Fruit fly (Drosophila melanogaster) whole organism, embryonic: ENCODE data around the gene Cdc42.

ENCODE experiments used
- Ada2b ChIP-seq: fragments of 200-800 bp; sonication (Bioruptor generic); IDR thresholded peaks from 2 replicates; pipeline ENCODE4 v1.3.6; 2022; ENCODE audit warnings: missing biosample characterization, missing genetic modification characterization
- BEAF-32 ChIP-seq: fragments of 200-800 bp; sonication (Bioruptor generic); optimal IDR thresholded peaks from 3 replicates; lab custom pipeline; 2017; ENCODE audit warnings: missing biosample characterization, missing genetic modification characterization, mild to moderate bottlenecking, moderate library complexity, missing genetic modification reagents
- CG10462 ChIP-seq: fragments of 200-800 bp; sonication (Bioruptor generic); optimal IDR thresholded peaks from 2 replicates; lab custom pipeline; 2016; ENCODE audit warnings: missing biosample characterization, missing genetic modification characterization
- CG10979 ChIP-seq: fragments of 200-800 bp; sonication (Bioruptor generic); optimal IDR thresholded peaks from 2 replicates; lab custom pipeline; 2018; ENCODE audit warnings: missing biosample characterization, mild to moderate bottlenecking, missing genetic modification characterization, moderate library complexity
- CG11085 ChIP-seq: fragments of 200-800 bp; sonication (Bioruptor generic); IDR thresholded peaks from 2 replicates; pipeline ENCODE4 v1.3.6; 2022; ENCODE audit warnings: missing biosample characterization, missing genetic modification characterization
- CG13775 ChIP-seq: fragments of 200-800 bp; sonication (Bioruptor generic); optimal IDR thresholded peaks from 3 replicates; lab custom pipeline; 2017; ENCODE audit warnings: missing biosample characterization, mild to moderate bottlenecking, missing genetic modification characterization
- CG1529 ChIP-seq: fragments of 200-800 bp; sonication (Bioruptor generic); optimal IDR thresholded peaks from 3 replicates; lab custom pipeline; 2018; ENCODE audit warnings: missing biosample characterization, missing genetic modification characterization
- CG1603 ChIP-seq: fragments of 200-800 bp; sonication (Bioruptor generic); optimal IDR thresholded peaks from 2 replicates; lab custom pipeline; 2019; ENCODE audit warnings: missing biosample characterization, mild to moderate bottlenecking, missing genetic modification characterization, moderate library complexity
- CG17912 ChIP-seq: fragments of 200-800 bp; sonication (Bioruptor generic); optimal IDR thresholded peaks from 2 replicates; lab custom pipeline; 2018; ENCODE audit warnings: missing biosample characterization, mild to moderate bottlenecking, missing genetic modification characterization
- CG2678 ChIP-seq: fragments of 200-800 bp; sonication (Bioruptor generic); optimal IDR thresholded peaks from 3 replicates; lab custom pipeline; 2019; ENCODE audit warnings: missing biosample characterization, mild to moderate bottlenecking, missing genetic modification characterization, moderate library complexity
- CG30431 ChIP-seq: fragments of 200-800 bp; sonication (Bioruptor generic); optimal IDR thresholded peaks from 2 replicates; lab custom pipeline; 2017; ENCODE audit warnings: missing biosample characterization, missing genetic modification characterization
- CG31224 ChIP-seq: fragments of 200-800 bp; sonication (Bioruptor generic); IDR thresholded peaks from 2 replicates; pipeline ENCODE4 v1.3.6; 2022; ENCODE audit warnings: missing biosample characterization, missing genetic modification characterization
- CG3407 ChIP-seq: fragments of 200-800 bp; sonication (Bioruptor generic); optimal IDR thresholded peaks from 2 replicates; lab custom pipeline; 2018; ENCODE audit warnings: missing biosample characterization, mild to moderate bottlenecking, missing genetic modification characterization
- CG4328 ChIP-seq: fragments of 200-800 bp; sonication (Bioruptor generic); optimal IDR thresholded peaks from 3 replicates; lab custom pipeline; 2017; ENCODE audit warnings: missing biosample characterization, missing genetic modification reagents, missing genetic modification characterization
- CG4404 ChIP-seq: fragments of 200-800 bp; sonication (Bioruptor generic); IDR thresholded peaks from 2 replicates; pipeline ENCODE4 v1.3.6; 2022; ENCODE audit warnings: missing biosample characterization, missing genetic modification characterization
- CG5180 ChIP-seq: fragments of 200-800 bp; sonication (Bioruptor generic); optimal IDR thresholded peaks from 3 replicates; lab custom pipeline; 2017; ENCODE audit warnings: missing biosample characterization, missing genetic modification characterization, mild to moderate bottlenecking, moderate library complexity, missing genetic modification reagents
- CG6654 ChIP-seq: fragments of 200-800 bp; sonication (Bioruptor generic); optimal IDR thresholded peaks from 2 replicates; lab custom pipeline; 2017; ENCODE audit warnings: missing biosample characterization, mild to moderate bottlenecking, missing genetic modification characterization
- CG6791 ChIP-seq: fragments of 200-800 bp; sonication (Bioruptor generic); IDR thresholded peaks from 3 replicates; pipeline ENCODE4 v1.3.6; 2022; ENCODE audit warnings: missing biosample characterization, missing genetic modification characterization; ENCODE audit not compliant: partially characterized antibody
- CG9727 ChIP-seq: fragments of 200-800 bp; sonication (Bioruptor generic); optimal IDR thresholded peaks from 3 replicates; lab custom pipeline; 2017; ENCODE audit warnings: missing biosample characterization, mild to moderate bottlenecking, missing genetic modification characterization
- CG9797 ChIP-seq: fragments of 200-800 bp; sonication (Bioruptor generic); optimal IDR thresholded peaks from 3 replicates; lab custom pipeline; 2018; ENCODE audit warnings: missing biosample characterization, mild to moderate bottlenecking, missing genetic modification characterization
- CkIIα-i1 ChIP-seq: fragments of 200-800 bp; sonication (Bioruptor generic); IDR thresholded peaks from 2 replicates; pipeline ENCODE4 v1.3.6; 2022; ENCODE audit warnings: missing biosample characterization, missing genetic modification characterization
- D ChIP-seq, 2 experiments: fragments of 200-800 bp in 1 of 2; fragments of >200 bp in 1 of 2; sonication (Bioruptor generic) in 1 of 2; optimal IDR thresholded peaks; 2 replicates in 1 of 2; 3 replicates in 1 of 2; lab custom pipeline; 2017; ENCODE audit warnings: mild to moderate bottlenecking in 1 of 2, missing biosample characterization in 1 of 2, missing genetic modification characterization in 1 of 2, missing genetic modification reagents in 1 of 2
- Dll ChIP-seq: fragments of 200-800 bp; sonication (Bioruptor generic); IDR thresholded peaks from 4 replicates; pipeline ENCODE4 v1.3.6; 2022; ENCODE audit warnings: missing biosample characterization, missing genetic modification characterization; ENCODE audit not compliant: partially characterized antibody
- Dref ChIP-seq: fragments of 200-800 bp; sonication (Bioruptor generic); IDR thresholded peaks from 2 replicates; pipeline ENCODE4 v1.3.6; 2022; ENCODE audit warnings: missing biosample characterization, missing genetic modification characterization
- Drgx ChIP-seq: fragments of 200-800 bp; sonication (Bioruptor generic); IDR thresholded peaks from 2 replicates; pipeline ENCODE4 v1.3.6; 2022; ENCODE audit warnings: missing biosample characterization, missing genetic modification characterization
- Gug ChIP-seq: fragments of 200-800 bp; sonication (Bioruptor generic); IDR thresholded peaks from 4 replicates; pipeline ENCODE4 v1.3.6; 2022; ENCODE audit warnings: missing biosample characterization, missing genetic modification characterization
- HLH3B ChIP-seq: fragments of 200-800 bp; sonication (Bioruptor generic); IDR thresholded peaks from 2 replicates; pipeline ENCODE4 v1.3.6; 2022; ENCODE audit warnings: missing biosample characterization, missing genetic modification characterization
- HLH4C ChIP-seq: fragments of 200-800 bp; sonication (Bioruptor generic); IDR thresholded peaks from 3 replicates; pipeline ENCODE4 v1.3.6; 2022; ENCODE audit warnings: missing biosample characterization, missing genetic modification characterization; ENCODE audit not compliant: partially characterized antibody
- Hmx ChIP-seq: fragments of 200-800 bp; sonication (Bioruptor generic); optimal IDR thresholded peaks from 2 replicates; lab custom pipeline; 2016; ENCODE audit warnings: missing biosample characterization, missing genetic modification characterization
- Hr3 ChIP-seq: fragments of 200-800 bp; sonication (Bioruptor generic); optimal IDR thresholded peaks from 3 replicates; lab custom pipeline; 2016; ENCODE audit warnings: missing biosample characterization, missing genetic modification characterization
- Lpt ChIP-seq: fragments of >200 bp; optimal IDR thresholded peaks from 2 replicates; lab custom pipeline; 2018; ENCODE audit warnings: missing biosample characterization, missing genetic modification characterization
- MBD-R2 ChIP-seq: fragments of 200-800 bp; sonication (Bioruptor generic); IDR thresholded peaks from 2 replicates; pipeline ENCODE4 v1.3.6; 2022; ENCODE audit warnings: missing biosample characterization, missing genetic modification characterization
- Neu2 ChIP-seq: fragments of 200-800 bp; sonication (Bioruptor generic); optimal IDR thresholded peaks from 3 replicates; lab custom pipeline; 2016; ENCODE audit warnings: missing biosample characterization, missing genetic modification characterization, borderline replicate concordance
- Nf-YA ChIP-seq: fragments of 200-800 bp; sonication (Bioruptor generic); IDR thresholded peaks from 2 replicates; pipeline ENCODE4 v1.3.6; 2022; ENCODE audit warnings: missing biosample characterization, missing genetic modification characterization
- NfI ChIP-seq: fragments of 200-800 bp; sonication (Bioruptor generic); optimal IDR thresholded peaks from 3 replicates; lab custom pipeline; 2018; ENCODE audit warnings: missing biosample characterization, mild to moderate bottlenecking, missing genetic modification characterization, moderate library complexity
- Ptx1 ChIP-seq: fragments of 200-800 bp; sonication (Bioruptor generic); IDR thresholded peaks from 2 replicates; pipeline ENCODE4 v1.3.6; 2022; ENCODE audit warnings: missing biosample characterization, missing genetic modification characterization
- Ravus ChIP-seq: fragments of 200-800 bp; sonication (Bioruptor generic); IDR thresholded peaks from 2 replicates; pipeline ENCODE4 v1.3.6; 2022; ENCODE audit warnings: missing biosample characterization, missing genetic modification characterization
- bsh ChIP-seq, 2 experiments: fragments of 200-800 bp; sonication (Bioruptor generic); optimal IDR thresholded peaks; 2 replicates each; lab custom pipeline; 2017 to 2018; ENCODE audit warnings: mild to moderate bottlenecking in 2 of 2, missing biosample characterization in 2 of 2, missing genetic modification characterization in 2 of 2, moderate library complexity in 1 of 2
- danr ChIP-seq: fragments of 200-800 bp; sonication (Bioruptor generic); IDR thresholded peaks from 2 replicates; pipeline ENCODE4 v1.3.6; 2022; ENCODE audit warnings: missing biosample characterization, missing genetic modification characterization
- inv ChIP-seq: fragments of 200-800 bp; sonication (Bioruptor generic); IDR thresholded peaks from 2 replicates; pipeline ENCODE4 v1.3.6; 2022; ENCODE audit warnings: missing biosample characterization, missing genetic modification characterization; ENCODE audit not compliant: partially characterized antibody
- onecut ChIP-seq: fragments of 200-800 bp; sonication (Bioruptor generic); IDR thresholded peaks from 2 replicates; pipeline ENCODE4 v1.3.6; 2022; ENCODE audit warnings: missing biosample characterization, missing genetic modification characterization
- prd ChIP-seq, 3 experiments: fragments of >200 bp in 2 of 3; fragments of 200-800 bp in 1 of 3; sonication (Bioruptor generic) in 1 of 3; optimal IDR thresholded peaks in 2 of 3; IDR thresholded peaks in 1 of 3; 2 replicates in 2 of 3; 3 replicates in 1 of 3; pipeline versions ENCODE4 v1.3.6 to Lab custom; 2017 to 2022; ENCODE audit warnings: missing biosample characterization in 1 of 3, missing genetic modification characterization in 1 of 3
- sens ChIP-seq: fragments of 200-800 bp; sonication (Bioruptor generic); peaks from one replicate; lab custom pipeline; 2016; ENCODE audit warnings: missing biosample characterization, missing genetic modification characterization
- slp2 ChIP-seq: fragments of 200-800 bp; sonication (Bioruptor generic); optimal IDR thresholded peaks from 2 replicates; lab custom pipeline; 2016; ENCODE audit warnings: missing biosample characterization, missing genetic modification characterization
- vnd ChIP-seq: fragments of 200-800 bp; sonication (Bioruptor generic); IDR thresholded peaks from 3 replicates; pipeline ENCODE4 v1.3.6; 2022; ENCODE audit warnings: missing biosample characterization, missing genetic modification characterization; ENCODE audit not compliant: partially characterized antibody
- yki ChIP-seq: fragments of >200 bp; optimal IDR thresholded peaks from 3 replicates; lab custom pipeline; 2018

The Cdc42 gene

DNA sequence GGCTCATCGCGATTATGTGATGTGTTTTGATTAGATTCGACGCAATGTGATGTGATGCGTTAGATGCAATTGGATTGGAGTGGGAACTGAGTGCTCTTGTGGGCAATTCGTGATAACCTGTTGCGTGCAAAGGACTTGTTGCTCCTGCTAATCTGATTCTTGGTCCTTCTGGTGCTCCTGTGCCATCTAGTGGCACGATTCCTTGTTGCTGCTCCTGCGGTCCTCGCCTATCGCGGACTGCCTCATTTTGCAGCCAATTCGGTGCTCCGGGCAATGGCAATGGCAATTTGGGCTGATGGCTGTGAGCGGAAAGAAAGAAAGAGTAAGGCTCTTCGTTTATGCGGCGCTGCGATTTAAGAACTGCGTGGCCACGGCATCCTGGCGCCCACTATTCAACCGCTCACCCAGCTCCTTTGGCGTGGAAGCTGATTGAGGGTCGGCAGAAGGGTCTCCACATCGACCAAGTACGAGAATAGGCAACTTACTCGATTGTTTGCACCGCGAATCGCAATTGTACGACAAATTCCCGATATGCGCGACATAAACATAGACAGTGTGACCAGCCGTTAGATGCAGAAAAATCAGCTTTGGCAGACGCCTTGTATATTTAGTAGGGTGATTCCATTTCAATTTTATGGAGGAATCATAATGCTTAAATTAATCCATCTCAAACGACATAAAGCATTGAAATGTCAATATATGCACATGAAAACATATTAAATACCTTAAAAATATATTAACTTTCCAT is 3.8 kb upstream of the Cdc42 start, which contains the start of gene Mer (continued):
- TF ChIP-seq CG4404 (GFP tag; lab: Robert Waterston, UW) (peak; percentile 60), Ada2b (GFP tag; lab: Robert Waterston, UW) (peak; percentile 85), Gug (peak; percentile 65; the same call in 2 of the 4 replicates), Dll (no peak), CG5180 (GFP tag; lab: Kevin White, UChicago) (peak; percentile 63), Hr3 (GFP tag; lab: Kevin White, UChicago) (peak; percentile 65), Neu2 (peak; percentile 62), vnd (GFP tag; lab: Robert Waterston, UW) (no peak), CG6791 (GFP tag; lab: Robert Waterston, UW) (no peak), HLH4C (GFP tag; lab: Robert Waterston, UW) (no peak), CG31224 (peak; percentile 63), CG11085 (GFP tag; lab: Robert Waterston, UW) (0 out of 2 replicates have a peak, but pooled peaks have one; percentile 42), yki (peak; percentile 41)
- TF ChIP-seq, all 482 proteins: peak for 396

DNA sequence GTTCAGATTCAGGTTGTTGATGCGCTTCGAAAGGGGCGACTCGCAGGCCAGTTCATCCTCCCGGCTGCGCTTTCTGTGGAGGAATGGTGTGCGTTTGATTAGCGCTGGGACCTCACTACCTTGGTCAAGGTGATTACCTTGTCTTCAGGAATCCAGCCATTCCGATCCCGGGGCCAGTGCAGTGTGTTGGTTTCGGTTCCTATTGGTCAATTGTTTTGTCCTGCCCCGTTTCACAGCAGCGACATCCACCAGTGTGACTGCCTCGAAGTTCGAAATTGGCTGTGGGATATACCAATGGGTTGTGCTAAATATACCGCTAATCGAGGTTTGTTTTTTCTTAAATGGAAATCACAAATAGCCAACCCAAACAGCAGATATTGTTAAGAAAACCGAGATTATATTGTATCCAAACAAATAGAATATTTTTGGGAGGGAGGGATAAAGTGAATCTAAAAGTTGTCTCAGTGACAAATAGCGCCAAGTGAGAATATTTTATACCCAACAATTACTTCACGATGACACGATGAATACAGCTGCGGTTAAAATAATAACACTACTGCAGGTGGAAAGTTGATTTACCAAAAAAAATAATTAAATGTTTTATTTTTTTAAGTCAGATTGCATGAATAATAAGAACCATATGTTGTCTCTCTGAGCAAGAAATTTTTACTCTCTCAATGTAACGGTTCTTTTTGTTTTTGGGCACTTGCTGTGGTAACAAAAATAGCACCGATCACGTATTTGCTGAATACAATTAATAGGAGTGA is 1.9 kb upstream of the Cdc42 start, which contains the start of gene CG14229:
Gene CG14229 (minus strand): TSS at position 459 of the 767 bp plus-strand sequence.
- 0 out of 2 replicates have a peak, but pooled peaks have one; percentile 15 for TF ChIP-seq Dref (GFP tag; lab: Robert Waterston, UW)
- peak; percentile 52 for TF ChIP-seq Ptx1 (GFP tag; lab: Robert Waterston, UW)
- TF ChIP-seq CG13775 (GFP tag; lab: Kevin White, UChicago) = peak; percentile 3
- TF ChIP-seq Hmx (GFP tag; lab: Kevin White, UChicago) = no peak
- TF ChIP-seq Drgx (GFP tag; lab: Robert Waterston, UW) = peak; percentile 29; the same call in 1 of the 2 replicates
- no peak for TF ChIP-seq NfI (GFP tag; lab: Kevin White, UChicago)
- no peak for TF ChIP-seq CG9727 (GFP tag; lab: Kevin White, UChicago)
- peak; percentile 9 for TF ChIP-seq CG1603 (tag; lab: Kevin White, UChicago)
- TF ChIP-seq CG2678 (tag; lab: Kevin White, UChicago) = peak; percentile 7
- no peak for TF ChIP-seq Nf-YA
- no peak for TF ChIP-seq onecut (GFP tag; lab: Robert Waterston, UW)
- TF ChIP-seq CG10462 (GFP tag; lab: Kevin White, UChicago) = no peak
- no peak for TF ChIP-seq CG10979 (tag; lab: Kevin White, UChicago)
- peak in 1 of 2 experiments; percentile 11 for TF ChIP-seq bsh (GFP tag; optimal IDR thresholded peaks at IDR 0.05; lab: Kevin White, UChicago)
- peak; percentile 54 for TF ChIP-seq MBD-R2
- no peak for TF ChIP-seq Ravus (GFP tag; lab: Robert Waterston, UW)
- no peak for TF ChIP-seq D (optimal IDR thresholded peaks at IDR 0.05; lab: Kevin White, UChicago)
- no peak for TF ChIP-seq D (GFP tag; optimal IDR thresholded peaks at IDR 0.05; lab: Kevin White, UChicago)
- TF ChIP-seq BEAF-32 (GFP tag; lab: Kevin White, UChicago) = peak; percentile 54
- no peak for TF ChIP-seq CG6654 (GFP tag; lab: Kevin White, UChicago)
- no peak for TF ChIP-seq slp2
- peak; percentile 71 for TF ChIP-seq sens (GFP tag; lab: Kevin White, UChicago)
- TF ChIP-seq Lpt (GFP tag; lab: Kevin White, UChicago) = no peak
- no peak for TF ChIP-seq danr (GFP tag; lab: Robert Waterston, UW)
- TF ChIP-seq CG4328 (GFP tag; lab: Kevin White, UChicago) = no peak
- TF ChIP-seq prd (optimal IDR thresholded peaks at IDR 0.05; lab: Kevin White, UChicago) = no peak
- peak; percentile 48; the same call in 1 of the 3 replicates for TF ChIP-seq prd (GFP tag; IDR thresholded peaks at IDR 0.05; lab: Robert Waterston, UW)
- no peak for TF ChIP-seq CG30431 (GFP tag; lab: Kevin White, UChicago)
- TF ChIP-seq inv (GFP tag; lab: Robert Waterston, UW) = no peak
- no peak for TF ChIP-seq CkIIα-i1 (GFP tag; lab: Robert Waterston, UW)
- TF ChIP-seq CG3407 (GFP tag; lab: Kevin White, UChicago) = no peak
- TF ChIP-seq HLH3B (GFP tag; lab: Robert Waterston, UW) = no peak
- TF ChIP-seq CG9797 (GFP tag; lab: Kevin White, UChicago) = peak; percentile 35
- TF ChIP-seq vnd (GFP tag; lab: Robert Waterston, UW) = no peak
- no peak for TF ChIP-seq CG1529
- no peak for TF ChIP-seq CG17912 (GFP tag; lab: Kevin White, UChicago)
